Fruit fly (Drosophila melanogaster) whole organism, embryonic: ENCODE data around the gene CG11367.

Experiments
- Abd-B ChIP-seq: fragments of 200-800 bp; sonication (Bioruptor generic); optimal IDR thresholded peaks from 2 replicates; lab custom pipeline; 2018; ENCODE audit warnings: missing biosample characterization, mild to moderate bottlenecking, missing genetic modification characterization, moderate library complexity
- Awh ChIP-seq: fragments of 200-800 bp; sonication (Bioruptor generic); IDR thresholded peaks from 2 replicates; pipeline ENCODE4, ENCODE4 v1.3.6; 2022; ENCODE audit warnings: missing biosample characterization, missing genetic modification characterization
- B-H1 ChIP-seq: fragments of 200-800 bp; sonication (Bioruptor generic); IDR thresholded peaks from 3 replicates; pipeline ENCODE4 v1.3.6; 2022; ENCODE audit warnings: missing biosample characterization, missing genetic modification characterization
- CG10147 ChIP-seq: fragments of 200-800 bp; sonication (Bioruptor generic); optimal IDR thresholded peaks from 2 replicates; lab custom pipeline; 2019; ENCODE audit warnings: missing biosample characterization, mild to moderate bottlenecking, missing genetic modification characterization, moderate library complexity
- CG10979 ChIP-seq: fragments of 200-800 bp; sonication (Bioruptor generic); optimal IDR thresholded peaks from 2 replicates; lab custom pipeline; 2018; ENCODE audit warnings: missing biosample characterization, mild to moderate bottlenecking, missing genetic modification characterization, moderate library complexity
- CG11398 ChIP-seq: fragments of 200-800 bp; sonication (Bioruptor generic); optimal IDR thresholded peaks from 2 replicates; lab custom pipeline; 2016; ENCODE audit warnings: missing biosample characterization, missing genetic modification characterization
- CG12155 ChIP-seq: fragments of 200-800 bp; sonication (Bioruptor generic); optimal IDR thresholded peaks from 3 replicates; lab custom pipeline; 2016; ENCODE audit warnings: missing biosample characterization, missing genetic modification characterization
- CG1603 ChIP-seq: fragments of 200-800 bp; sonication (Bioruptor generic); optimal IDR thresholded peaks from 2 replicates; lab custom pipeline; 2019; ENCODE audit warnings: missing biosample characterization, mild to moderate bottlenecking, missing genetic modification characterization, moderate library complexity
- CG17328 ChIP-seq: fragments of 200-800 bp; sonication (Bioruptor generic); IDR thresholded peaks from 2 replicates; pipeline ENCODE4 v1.3.6; 2022; ENCODE audit warnings: missing biosample characterization, missing genetic modification characterization
- CG1832 ChIP-seq: fragments of 200-800 bp; sonication (Bioruptor generic); optimal IDR thresholded peaks from 2 replicates; lab custom pipeline; 2017; ENCODE audit warnings: missing biosample characterization, mild to moderate bottlenecking, missing genetic modification characterization, inconsistent platforms
- CG2199 ChIP-seq: fragments of 200-800 bp; sonication (Bioruptor generic); IDR thresholded peaks from 3 replicates; pipeline ENCODE4 v1.3.6; 2022; ENCODE audit warnings: missing biosample characterization, missing genetic modification characterization
- CG6765 ChIP-seq: fragments of 200-800 bp; sonication (Bioruptor generic); optimal IDR thresholded peaks from 3 replicates; lab custom pipeline; 2017; ENCODE audit warnings: missing biosample characterization, mild to moderate bottlenecking, missing genetic modification characterization
- CG6813 ChIP-seq: fragments of 200-800 bp; sonication (Bioruptor generic); optimal IDR thresholded peaks from 2 replicates; lab custom pipeline; 2017; ENCODE audit warnings: missing biosample characterization, missing genetic modification characterization, mild to moderate bottlenecking, moderate library complexity, missing genetic modification reagents
- CG9215 ChIP-seq: fragments of 200-800 bp; sonication (Bioruptor generic); IDR thresholded peaks from 2 replicates; pipeline ENCODE4 v1.3.6; 2022; ENCODE audit warnings: missing biosample characterization, missing genetic modification characterization
- CG9727 ChIP-seq: fragments of 200-800 bp; sonication (Bioruptor generic); optimal IDR thresholded peaks from 3 replicates; lab custom pipeline; 2017; ENCODE audit warnings: missing biosample characterization, mild to moderate bottlenecking, missing genetic modification characterization
- CG9876 ChIP-seq: fragments of 200-800 bp; sonication (Bioruptor generic); optimal IDR thresholded peaks from 2 replicates; lab custom pipeline; 2016; ENCODE audit warnings: missing biosample characterization, missing genetic modification characterization
- D ChIP-seq, 2 experiments: fragments of 200-800 bp in 1 of 2; fragments of >200 bp in 1 of 2; sonication (Bioruptor generic) in 1 of 2; optimal IDR thresholded peaks; 2 replicates in 1 of 2; 3 replicates in 1 of 2; lab custom pipeline; 2017; ENCODE audit warnings: mild to moderate bottlenecking in 1 of 2, missing biosample characterization in 1 of 2, missing genetic modification characterization in 1 of 2, missing genetic modification reagents in 1 of 2
- Dip3 ChIP-seq: fragments of 200-800 bp; sonication (Bioruptor generic); optimal IDR thresholded peaks from 3 replicates; lab custom pipeline; 2016; ENCODE audit warnings: missing biosample characterization, missing genetic modification characterization
- Drgx ChIP-seq: fragments of 200-800 bp; sonication (Bioruptor generic); IDR thresholded peaks from 2 replicates; pipeline ENCODE4 v1.3.6; 2022; ENCODE audit warnings: missing biosample characterization, missing genetic modification characterization
- HLH4C ChIP-seq: fragments of 200-800 bp; sonication (Bioruptor generic); IDR thresholded peaks from 3 replicates; pipeline ENCODE4 v1.3.6; 2022; ENCODE audit warnings: missing biosample characterization, missing genetic modification characterization; ENCODE audit not compliant: partially characterized antibody
- Hsf ChIP-seq: fragments of 200-800 bp; sonication (Bioruptor generic); optimal IDR thresholded peaks from 3 replicates; lab custom pipeline; 2016; ENCODE audit warnings: missing biosample characterization, missing genetic modification characterization
- Jarid2 ChIP-seq: fragments of 200-800 bp; sonication (Bioruptor generic); optimal IDR thresholded peaks from 3 replicates; lab custom pipeline; 2017; ENCODE audit warnings: mild to moderate bottlenecking, missing biosample characterization, missing genetic modification reagents, missing genetic modification characterization
- Lhr ChIP-seq: fragments of 200-800 bp; sonication (Bioruptor generic); optimal IDR thresholded peaks from 3 replicates; lab custom pipeline; 2017; ENCODE audit warnings: mild to moderate bottlenecking, missing biosample characterization, missing genetic modification reagents, missing genetic modification characterization
- MTF-1 ChIP-seq: fragments of 200-800 bp; sonication (Bioruptor generic); optimal IDR thresholded peaks from 2 replicates; lab custom pipeline; 2018; ENCODE audit warnings: missing biosample characterization, mild to moderate bottlenecking, missing genetic modification characterization, borderline replicate concordance
- Max ChIP-seq: fragments of 200-800 bp; sonication (Bioruptor generic); optimal IDR thresholded peaks from 2 replicates; lab custom pipeline; 2016; ENCODE audit warnings: missing biosample characterization, mild to moderate bottlenecking, missing genetic modification characterization
- NC2α ChIP-seq: fragments of 200-800 bp; sonication (Bioruptor generic); optimal IDR thresholded peaks from 2 replicates; lab custom pipeline; 2016; ENCODE audit warnings: missing biosample characterization, missing genetic modification characterization
- Trl ChIP-seq, 3 experiments: fragments of >200 bp in 2 of 3; fragments of 200-800 bp in 1 of 3; sonication (Bioruptor generic) in 1 of 3; optimal IDR thresholded peaks; 2 replicates in 1 of 3; 3 replicates in 2 of 3; lab custom pipeline; 2016 to 2017; ENCODE audit warnings: missing biosample characterization in 1 of 3, missing genetic modification characterization in 1 of 3
- bbx ChIP-seq: fragments of 200-800 bp; sonication (Bioruptor generic); IDR thresholded peaks from 2 replicates; pipeline ENCODE4 v1.3.6; 2022; ENCODE audit warnings: missing biosample characterization, missing genetic modification characterization; ENCODE audit not compliant: partially characterized antibody
- caup ChIP-seq: fragments of 200-800 bp; sonication (Bioruptor generic); optimal IDR thresholded peaks from 3 replicates; lab custom pipeline; 2017; ENCODE audit warnings: missing biosample characterization, mild to moderate bottlenecking, missing genetic modification characterization, moderate library complexity; ENCODE audit not compliant: severe bottlenecking
- cg ChIP-seq: fragments of 200-800 bp; sonication (Bioruptor generic); optimal IDR thresholded peaks from 3 replicates; lab custom pipeline; 2019; ENCODE audit warnings: missing biosample characterization, mild to moderate bottlenecking, missing genetic modification characterization, moderate library complexity
- chinmo ChIP-seq: fragments of 200-800 bp; sonication (Bioruptor generic); IDR thresholded peaks from 4 replicates; pipeline ENCODE4 v1.3.6; 2022; ENCODE audit warnings: missing biosample characterization, missing genetic modification characterization; ENCODE audit not compliant: partially characterized antibody
- corto ChIP-seq: fragments of 200-800 bp; sonication (Bioruptor generic); optimal IDR thresholded peaks from 2 replicates; lab custom pipeline; 2016; ENCODE audit warnings: missing biosample characterization, mild to moderate bottlenecking, missing genetic modification characterization, moderate library complexity
- dm ChIP-seq: fragments of 200-800 bp; sonication (Bioruptor generic); optimal IDR thresholded peaks from 3 replicates; lab custom pipeline; 2016; ENCODE audit warnings: missing biosample characterization, missing genetic modification characterization
- dysf ChIP-seq: fragments of 200-800 bp; sonication (Bioruptor generic); IDR thresholded peaks from 3 replicates; pipeline ENCODE4 v1.3.6; 2022; ENCODE audit warnings: missing biosample characterization, missing genetic modification characterization
- fru ChIP-seq: fragments of >200 bp; optimal IDR thresholded peaks from 2 replicates; lab custom pipeline; 2017
- gcm2 ChIP-seq: fragments of 200-800 bp; sonication (Bioruptor generic); optimal IDR thresholded peaks from 2 replicates; lab custom pipeline; 2016; ENCODE audit warnings: missing biosample characterization, missing genetic modification characterization
- ind ChIP-seq: fragments of 200-800 bp; sonication (Bioruptor generic); optimal IDR thresholded peaks from 3 replicates; lab custom pipeline; 2016; ENCODE audit warnings: missing biosample characterization, missing genetic modification characterization
- insv ChIP-seq, 2 experiments: fragments of 200-800 bp; sonication (Bioruptor generic); optimal IDR thresholded peaks; 3 replicates each; lab custom pipeline; 2016 to 2018; ENCODE audit warnings: missing biosample characterization in 2 of 2, missing genetic modification characterization in 2 of 2
- kah ChIP-seq: fragments of 200-800 bp; sonication (Bioruptor generic); optimal IDR thresholded peaks from 2 replicates; lab custom pipeline; 2018; ENCODE audit warnings: missing biosample characterization, mild to moderate bottlenecking, missing genetic modification characterization
- lbe ChIP-seq: fragments of 200-800 bp; sonication (Bioruptor generic); optimal IDR thresholded peaks from 2 replicates; lab custom pipeline; 2016; ENCODE audit warnings: missing biosample characterization, mild to moderate bottlenecking, missing genetic modification characterization
- mld ChIP-seq: fragments of 200-800 bp; sonication (Bioruptor generic); IDR thresholded peaks from 3 replicates; pipeline ENCODE4 v1.3.6; 2022; ENCODE audit warnings: missing biosample characterization, missing genetic modification characterization; ENCODE audit not compliant: partially characterized antibody
- org-1 ChIP-seq: fragments of 200-800 bp; sonication (Bioruptor generic); optimal IDR thresholded peaks from 2 replicates; lab custom pipeline; 2017; ENCODE audit warnings: missing biosample characterization, missing genetic modification characterization
- pita ChIP-seq: fragments of 200-800 bp; sonication (Bioruptor generic); optimal IDR thresholded peaks from 2 replicates; lab custom pipeline; 2017; ENCODE audit warnings: missing biosample characterization, mild to moderate bottlenecking, missing genetic modification characterization
- pros ChIP-seq: fragments of 200-800 bp; sonication (Bioruptor generic); optimal IDR thresholded peaks from 3 replicates; lab custom pipeline; 2019; ENCODE audit warnings: missing biosample characterization, mild to moderate bottlenecking, missing genetic modification characterization, moderate library complexity
- repo ChIP-seq: fragments of 200-800 bp; sonication (Bioruptor generic); optimal IDR thresholded peaks from 2 replicates; lab custom pipeline; 2016; ENCODE audit warnings: missing biosample characterization, missing genetic modification characterization
- run ChIP-seq: fragments of 200-800 bp; sonication (Bioruptor generic); optimal IDR thresholded peaks from 3 replicates; lab custom pipeline; 2018; ENCODE audit warnings: missing biosample characterization, mild to moderate bottlenecking, missing genetic modification characterization
- tap ChIP-seq: fragments of 200-800 bp; optimal IDR thresholded peaks from 3 replicates; lab custom pipeline; 2019; ENCODE audit warnings: missing biosample characterization, mild to moderate bottlenecking, missing genetic modification characterization, moderate library complexity
- tio ChIP-seq: fragments of 200-800 bp; sonication (Bioruptor generic); optimal IDR thresholded peaks from 2 replicates; lab custom pipeline; 2017; ENCODE audit warnings: missing biosample characterization, missing genetic modification characterization, inconsistent platforms
- tll ChIP-seq, 2 experiments: fragments of 200-800 bp in 1 of 2; fragments of >200 bp in 1 of 2; sonication (Bioruptor generic) in 1 of 2; optimal IDR thresholded peaks; 2 replicates each; lab custom pipeline; 2017 to 2019; ENCODE audit warnings: missing biosample characterization in 2 of 2, missing genetic modification characterization in 2 of 2, mild to moderate bottlenecking in 1 of 2, moderate library complexity in 1 of 2

The CG11367 gene

dm6 chr3L:22773383-22773873 lies 45.5 kb downstream of the CG11367 start (continued):
- TF ChIP-seq run (tag; lab: Kevin White, UChicago) (no peak), caup (peak; percentile 23), CG11398 (GFP tag; lab: Kevin White, UChicago) (no peak), tll (GFP tag; optimal IDR thresholded peaks at IDR 0.05; lab: Kevin White, UChicago) (no peak), gcm2 (GFP tag; lab: Kevin White, UChicago) (no peak), insv (GFP tag; optimal IDR thresholded peaks at IDR 0.05; lab: Kevin White, UChicago) (peak; percentile 64 to 94), CG1832 (peak; percentile 71), D (optimal IDR thresholded peaks at IDR 0.05; lab: Kevin White, UChicago) (peak; percentile 15), D (GFP tag; optimal IDR thresholded peaks at IDR 0.05; lab: Kevin White, UChicago) (no peak), lbe (no peak), NC2α (GFP tag; lab: Kevin White, UChicago) (no peak), fru (lab: Kevin White, UChicago) (no peak), CG6765 (GFP tag; lab: Kevin White, UChicago) (no peak), Trl (optimal IDR thresholded peaks at IDR 0.05; lab: Kevin White, UChicago) (peak; percentile 33 to 50), Trl (GFP tag; optimal IDR thresholded peaks at IDR 0.05; lab: Kevin White, UChicago) (no peak), pita (GFP tag; lab: Kevin White, UChicago) (no peak), kah (GFP tag; lab: Kevin White, UChicago) (no peak), B-H1 (GFP tag; lab: Robert Waterston, UW) (no peak), CG10979 (tag; lab: Kevin White, UChicago) (no peak), Dip3 (GFP tag; lab: Kevin White, UChicago) (no peak), CG12155 (peak; percentile 2), HLH4C (GFP tag; lab: Robert Waterston, UW) (no peak), Lhr (no peak), Jarid2 (GFP tag; lab: Kevin White, UChicago) (peak; percentile 84), repo (no peak), CG10147 (GFP tag; lab: Kevin White, UChicago) (no peak), tap (tag; lab: Kevin White, UChicago) (no peak), Hsf (no peak), CG9215 (GFP tag; lab: Robert Waterston, UW) (no peak), Max (GFP tag; lab: Kevin White, UChicago) (no peak), Abd-B (GFP tag; lab: Kevin White, UChicago) (no peak), corto (GFP tag; lab: Kevin White, UChicago) (no peak), CG6813 (GFP tag; lab: Kevin White, UChicago) (no peak), bbx (GFP tag; lab: Robert Waterston, UW) (0 out of 2 replicates have a peak, but pooled peaks have one; percentile 43), CG9727 (no peak), dm (GFP tag; lab: Kevin White, UChicago) (peak; percentile 54), pros (GFP tag; lab: Kevin White, UChicago) (peak; percentile 22), Drgx (GFP tag; lab: Robert Waterston, UW) (no peak), CG9876 (GFP tag; lab: Kevin White, UChicago) (no peak), tio (GFP tag; lab: Kevin White, UChicago) (no peak), chinmo (peak; percentile 92; the same call in 3 of the 4 replicates), mld (GFP tag; lab: Robert Waterston, UW) (no peak), CG1603 (peak; percentile 33), cg (GFP tag; lab: Kevin White, UChicago) (peak; percentile 9), CG2199 (peak; percentile 34; the same call in 1 of the 3 replicates), ind (GFP tag; lab: Kevin White, UChicago) (no peak), MTF-1 (GFP tag; lab: Kevin White, UChicago) (no peak), CG17328 (no peak), dysf (GFP tag; lab: Robert Waterston, UW) (no peak), org-1 (GFP tag; lab: Kevin White, UChicago) (no peak), Awh (no peak)
